Fruit fly (Drosophila melanogaster): ENCODE measurements around the gene mor.

The mor gene

DNA sequence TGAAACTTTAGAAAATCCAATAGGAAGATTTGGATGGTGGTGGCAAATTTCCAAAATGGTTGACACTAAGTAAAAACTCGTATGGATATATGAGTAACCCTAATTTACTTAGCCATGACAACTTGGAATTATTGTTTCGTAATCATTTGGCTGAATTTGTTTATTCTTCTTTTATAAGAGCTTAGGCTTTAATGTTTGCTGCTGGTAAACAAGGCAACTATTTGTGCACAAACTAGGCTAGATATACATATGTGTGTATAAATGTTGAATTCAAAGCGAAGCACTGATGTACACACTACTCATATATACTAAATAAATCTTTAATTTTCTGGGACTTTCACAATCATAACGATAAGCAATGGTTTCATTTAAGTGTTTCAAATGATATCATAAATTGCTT is 33.2 kb upstream of the mor start (continued):
- TF ChIP-seq Fer3 (tag; optimal IDR thresholded peaks at IDR 0.05) (peak; percentile 51), br (optimal IDR thresholded peaks at IDR 0.05) (no peak), eyg (GFP tag; optimal IDR thresholded peaks at IDR 0.05) (no peak), CG3163 (GFP tag; optimal IDR thresholded peaks at IDR 0.05) (no peak), crc (GFP tag; optimal IDR thresholded peaks at IDR 0.05) (peak; percentile 19), schlank (tag; optimal IDR thresholded peaks at IDR 0.05) (peak; percentile 44), cato (GFP tag; optimal IDR thresholded peaks at IDR 0.05; ENCODE audit: borderline replicate concordance) (no peak), Dfd (GFP tag; optimal IDR thresholded peaks at IDR 0.05) (no peak), usp (GFP tag; optimal IDR thresholded peaks at IDR 0.05) (no peak), so (GFP tag; IDR thresholded peaks at IDR 0.05) (no peak), abd-A (tag; optimal IDR thresholded peaks at IDR 0.05) (no peak), CG6175 (GFP tag; IDR thresholded peaks at IDR 0.05) (no peak), slp2 (GFP tag; optimal IDR thresholded peaks at IDR 0.05) (no peak), ttk (GFP tag; IDR thresholded peaks at IDR 0.05) (no peak), CG13894 (tag; optimal IDR thresholded peaks at IDR 0.05) (no peak), sens (GFP tag) (peak; percentile 92), Hr3 (GFP tag; optimal IDR thresholded peaks at IDR 0.05) (no peak), ac (GFP tag; optimal IDR thresholded peaks at IDR 0.05) (peak; percentile 8), CG10366 (GFP tag; IDR thresholded peaks at IDR 0.05) (no peak), Hsf (GFP tag; optimal IDR thresholded peaks at IDR 0.05) (no peak), CG8924 (tag; optimal IDR thresholded peaks at IDR 0.05) (no peak), CG8359 (GFP tag; optimal IDR thresholded peaks at IDR 0.05; ENCODE audit: borderline replicate concordance) (no peak), eve (GFP tag; optimal IDR thresholded peaks at IDR 0.05) (no peak), MESR4 (GFP tag; optimal IDR thresholded peaks at IDR 0.05) (no peak), her (GFP tag; optimal IDR thresholded peaks at IDR 0.05) (no peak), H2.0 (GFP tag; IDR thresholded peaks at IDR 0.05) (no peak), zf30C (GFP tag; optimal IDR thresholded peaks at IDR 0.05) (no peak), sima (GFP tag; optimal IDR thresholded peaks at IDR 0.05) (no peak), nom (GFP tag; optimal IDR thresholded peaks at IDR 0.05) (no peak), CG6813 (GFP tag; optimal IDR thresholded peaks at IDR 0.05) (peak; percentile 70), CG14441 (GFP tag; IDR thresholded peaks at IDR 0.05) (no peak), Ets97D (GFP tag; optimal IDR thresholded peaks at IDR 0.05) (no peak), CG18619 (GFP tag; optimal IDR thresholded peaks at IDR 0.05) (peak; percentile 49), tin (GFP tag; optimal IDR thresholded peaks at IDR 0.05) (no peak), Bteb2 (GFP tag; optimal IDR thresholded peaks at IDR 0.05) (no peak), CG2875 (GFP tag; optimal IDR thresholded peaks at IDR 0.05) (peak; percentile 75), scrt (GFP tag; optimal IDR thresholded peaks at IDR 0.05) (peak; percentile 15), chm (GFP tag; IDR thresholded peaks at IDR 0.05) (no peak), NC2α (GFP tag; optimal IDR thresholded peaks at IDR 0.05) (no peak), z (GFP tag; IDR thresholded peaks at IDR 0.05) (no peak), CG12071 (GFP tag; optimal IDR thresholded peaks at IDR 0.05) (peak; percentile 68), lmd (GFP tag; IDR thresholded peaks at IDR 0.05) (no peak), yki (optimal IDR thresholded peaks at IDR 0.05) (no peak), cwo (GFP tag; optimal IDR thresholded peaks at IDR 0.05) (no peak), Chrac-16 (GFP tag; optimal IDR thresholded peaks at IDR 0.05) (no peak), pros (GFP tag; optimal IDR thresholded peaks at IDR 0.05) (no peak), psq (GFP tag; optimal IDR thresholded peaks at IDR 0.05) (no peak), CG18764 (GFP tag; optimal IDR thresholded peaks at IDR 0.05) (no peak), CG2712 (tag; optimal IDR thresholded peaks at IDR 0.05) (peak; percentile 7), CG17328 (GFP tag; IDR thresholded peaks at IDR 0.05) (no peak), HLH3B (GFP tag; IDR thresholded peaks at IDR 0.05) (no peak), CG17361 (GFP tag; IDR thresholded peaks at IDR 0.05) (no peak), CG15011 (GFP tag; optimal IDR thresholded peaks at IDR 0.05) (peak; percentile 54), vnd (GFP tag; IDR thresholded peaks at IDR 0.05; ENCODE audit: partially characterized antibody) (no peak)

Measured in whole organism, embryonic.